Worm (Caenorhabditis elegans): ENCODE results near the gene srlf-7.

The srlf-7 gene

ce11 chrIV:7167983-7168760 is 20.9 kb upstream of the srlf-7 start, which contains the start of gene skr-16 (continued):
- TF ChIP-seq pha-4 (GFP tag; IDR thresholded peaks at IDR 0.05) (no peak), pha-4 (tag; optimal IDR thresholded peaks at IDR 0.05) (no peak), dmd-9 (GFP tag; IDR thresholded peaks at IDR 0.05) (no peak), T26A8.4 (GFP tag; IDR thresholded peaks at IDR 0.05) (no peak), saeg-2 (GFP tag; IDR thresholded peaks at IDR 0.05) (no peak), nhr-28 (tag; optimal IDR thresholded peaks at IDR 0.05) (no peak), ZK337.2 (GFP tag; IDR thresholded peaks at IDR 0.05) (no peak), lin-15B (tag; optimal IDR thresholded peaks at IDR 0.05) (no peak), hmg-1.1 (GFP tag; IDR thresholded peaks at IDR 0.05) (no peak), dmd-6 (GFP tag; IDR thresholded peaks at IDR 0.05) (no peak), ceh-28 (tag; optimal IDR thresholded peaks at IDR 0.05) (no peak), gei-8 (GFP tag; optimal IDR thresholded peaks at IDR 0.05) (no peak), aly-2 (tag; optimal IDR thresholded peaks at IDR 0.05) (no peak)

- TF ChIP-seq tag-97 (GFP tag; IDR thresholded peaks at IDR 0.05) (no peak), nhr-111 (GFP tag; optimal IDR thresholded peaks at IDR 0.05) (no peak), tra-1 (GFP tag; IDR thresholded peaks at IDR 0.05) (no peak), dmd-9 (GFP tag; IDR thresholded peaks at IDR 0.05) (no peak), ZK337.2 (GFP tag; IDR thresholded peaks at IDR 0.05) (no peak), saeg-2 (GFP tag; IDR thresholded peaks at IDR 0.05) (no peak), daf-12 (tag; optimal IDR thresholded peaks at IDR 0.05) (no peak), dpl-1 (GFP tag; optimal IDR thresholded peaks at IDR 0.05) (no peak), Y105C5A.15 (GFP tag; IDR thresholded peaks at IDR 0.05) (no peak)
Measured at ce11 chrIV:7171222-7171621, 17.9 kb upstream of the srlf-7 start, which contains the start of gene str-220. TSS of gene str-220 (minus strand) at chrIV:7171322.

DNA sequence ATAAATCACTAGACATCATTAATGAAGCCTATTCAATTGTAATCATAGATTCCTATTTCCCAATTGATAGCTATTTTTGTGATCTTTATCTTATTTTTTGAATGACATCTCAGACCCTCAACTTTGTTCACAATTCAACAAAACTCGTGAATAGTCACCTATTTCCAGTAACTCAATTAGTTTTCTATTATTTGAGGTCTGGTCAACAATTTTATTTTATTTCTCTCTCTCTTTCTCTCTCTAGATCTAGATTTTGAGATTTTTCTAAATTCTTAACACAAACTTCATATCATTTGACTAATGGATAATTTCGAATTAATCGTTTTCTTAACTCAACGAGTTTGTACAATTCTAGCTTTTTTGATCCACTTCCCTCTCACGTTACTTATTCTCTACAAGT is 15.6 kb upstream of the srlf-7 start, which contains the start of gene str-1:
TSS of gene str-1 (plus strand) at position 301 of the 400 bp plus-strand sequence.
- TF ChIP-seq F49E8.2 (tag; optimal IDR thresholded peaks at IDR 0.05; ENCODE audit: borderline replicate concordance) (no peak), T26A8.4 (GFP tag; IDR thresholded peaks at IDR 0.05) (no peak), lin-13 (GFP tag; optimal IDR thresholded peaks at IDR 0.05) (no peak), lsy-2 (tag; optimal IDR thresholded peaks at IDR 0.05) (no peak), snpc-4 (tag; optimal IDR thresholded peaks at IDR 0.05) (no peak), ceh-32 (tag; optimal IDR thresholded peaks at IDR 0.05; ENCODE audit: poor library complexity) (no peak), php-3 (GFP tag; IDR thresholded peaks at IDR 0.05) (no peak), dpl-1 (GFP tag; optimal IDR thresholded peaks at IDR 0.05) (no peak), ceh-62 (tag; optimal IDR thresholded peaks at IDR 0.05) (no peak), sdz-12 (GFP tag; optimal IDR thresholded peaks at IDR 0.05) (no peak), mdt-29 (GFP tag; IDR thresholded peaks at IDR 0.05) (no peak), mep-1 (tag; optimal IDR thresholded peaks at IDR 0.05) (no peak), daf-12 (tag; optimal IDR thresholded peaks at IDR 0.05) (no peak), vab-7 (GFP tag; IDR thresholded peaks at IDR 0.05) (no peak), F26F4.8 (GFP tag; conservative IDR thresholded peaks at IDR 0.05) (no peak), saeg-2 (GFP tag; IDR thresholded peaks at IDR 0.05) (no peak)

DNA sequence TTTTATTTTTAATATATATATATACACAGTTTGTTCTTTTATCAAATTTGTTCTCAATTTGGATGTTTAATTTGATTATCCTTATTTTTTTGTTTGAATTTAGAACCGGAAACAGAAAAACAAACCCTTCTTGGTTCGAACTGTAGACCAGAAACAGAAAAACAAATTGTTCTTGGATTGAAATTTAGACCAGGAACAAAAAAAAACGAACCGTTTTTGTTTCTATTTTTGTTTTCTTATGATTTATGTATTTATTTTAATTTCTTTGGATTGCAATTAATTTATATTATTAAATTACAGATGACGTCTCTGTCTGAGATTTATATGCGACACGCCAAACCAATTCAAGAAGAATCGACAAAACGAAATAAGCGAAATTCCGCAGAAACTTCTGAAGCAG is 13.7 kb upstream of the srlf-7 start, which contains the start of gene C42D4.19:
TSS of gene C42D4.19 (plus strand) at position 301 of the 400 bp plus-strand sequence.
- no peak for TF ChIP-seq mxl-2 (GFP tag; conservative IDR thresholded peaks at IDR 0.05)
- no peak for TF ChIP-seq tra-1 (GFP tag; IDR thresholded peaks at IDR 0.05)
- no peak for TF ChIP-seq ceh-28 (tag; optimal IDR thresholded peaks at IDR 0.05)

- TF ChIP-seq unc-130 (GFP tag; optimal IDR thresholded peaks at IDR 0.05) (no peak), ceh-62 (tag; optimal IDR thresholded peaks at IDR 0.05) (no peak), nhr-76 (tag; optimal IDR thresholded peaks at IDR 0.05) (no peak), lin-15B (tag; optimal IDR thresholded peaks at IDR 0.05) (no peak), arid-1 (GFP tag; conservative IDR thresholded peaks at IDR 0.05) (no peak), dmd-8 (GFP tag; IDR thresholded peaks at IDR 0.05) (no peak), hmg-1.1 (GFP tag; IDR thresholded peaks at IDR 0.05) (no peak), pqm-1 (tag; optimal IDR thresholded peaks at IDR 0.05) (no peak), vab-7 (GFP tag; IDR thresholded peaks at IDR 0.05) (no peak), dve-1 (tag; optimal IDR thresholded peaks at IDR 0.05; ENCODE audit: insufficient read depth) (no peak)
Measured at ce11 chrIV:7176887-7177286, 12.2 kb upstream of the srlf-7 start, which contains the start of gene str-44. TSS of gene str-44 (plus strand) at chrIV:7177187.
